Fruit fly (Drosophila melanogaster) whole organism, prepupa: ENCODE measurements around the gene CG13720.

Experiments
- Blimp-1 ChIP-seq: fragments of 200-800 bp; sonication (Bioruptor generic); optimal IDR thresholded peaks from 3 replicates; lab custom pipeline; 2017; ENCODE audit warnings: missing biosample characterization, missing genetic modification characterization, mild to moderate bottlenecking, moderate library complexity, missing genetic modification reagents
- CG11294 ChIP-seq: fragments of 200-800 bp; sonication (Bioruptor generic); IDR thresholded peaks from 2 replicates; pipeline ENCODE4 v1.3.6; 2022; ENCODE audit warnings: missing biosample characterization, missing genetic modification characterization
- CG3032 ChIP-seq: fragments of 200-800 bp; optimal IDR thresholded peaks from 2 replicates; lab custom pipeline; 2019; ENCODE audit warnings: missing biosample characterization, mild to moderate bottlenecking, missing genetic modification characterization, moderate library complexity
- CG32006 ChIP-seq: fragments of 200-800 bp; sonication (Bioruptor generic); optimal IDR thresholded peaks from 3 replicates; lab custom pipeline; 2017; ENCODE audit warnings: missing biosample characterization, mild to moderate bottlenecking, missing genetic modification characterization
- CG34406 ChIP-seq: fragments of 200-800 bp; sonication (Bioruptor generic); optimal IDR thresholded peaks from 3 replicates; lab custom pipeline; 2016; ENCODE audit warnings: missing biosample characterization, missing genetic modification characterization
- CG6808 ChIP-seq: fragments of 200-800 bp; sonication (Bioruptor generic); optimal IDR thresholded peaks from 3 replicates; lab custom pipeline; 2017; ENCODE audit warnings: missing biosample characterization, missing genetic modification characterization, mild to moderate bottlenecking, moderate library complexity, missing genetic modification reagents
- CG9139 ChIP-seq: fragments of 200-800 bp; sonication (Bioruptor generic); optimal IDR thresholded peaks from 3 replicates; lab custom pipeline; 2017; ENCODE audit warnings: missing biosample characterization, mild to moderate bottlenecking, missing genetic modification characterization
- Eip75B ChIP-seq: fragments of 200-800 bp; sonication (Bioruptor generic); optimal IDR thresholded peaks from 3 replicates; lab custom pipeline; 2016; ENCODE audit warnings: missing biosample characterization, missing genetic modification characterization
- Ets21C ChIP-seq: fragments of 200-800 bp; sonication (Bioruptor generic); optimal IDR thresholded peaks from 3 replicates; lab custom pipeline; 2016; ENCODE audit warnings: missing biosample characterization, missing genetic modification characterization
- Lpt ChIP-seq: fragments of 200-800 bp; sonication (Bioruptor generic); optimal IDR thresholded peaks from 3 replicates; lab custom pipeline; 2016; ENCODE audit warnings: missing biosample characterization, missing genetic modification characterization
- OdsH ChIP-seq: fragments of 200-800 bp; sonication (Bioruptor generic); optimal IDR thresholded peaks from 3 replicates; lab custom pipeline; 2016; ENCODE audit warnings: missing biosample characterization, missing genetic modification characterization
- Sox102F ChIP-seq: fragments of 200-800 bp; sonication (Bioruptor generic); optimal IDR thresholded peaks from 2 replicates; lab custom pipeline; 2016; ENCODE audit warnings: missing biosample characterization, mild to moderate bottlenecking, missing genetic modification characterization
- acj6 ChIP-seq: fragments of 200-800 bp; sonication (Bioruptor generic); optimal IDR thresholded peaks from 3 replicates; lab custom pipeline; 2016; ENCODE audit warnings: missing biosample characterization, missing genetic modification characterization
- dsx ChIP-seq: fragments of 200-800 bp; optimal IDR thresholded peaks from 3 replicates; lab custom pipeline; 2019; ENCODE audit warnings: missing biosample characterization, mild to moderate bottlenecking, missing genetic modification characterization, moderate library complexity; ENCODE audit not compliant: poor library complexity, severe bottlenecking

dm6 chr3L:4544633-4545032, 44.3 kb upstream of the CG13720 start:
- no peak for TF ChIP-seq Lpt (GFP tag; lab: Kevin White, UChicago)
- no peak for TF ChIP-seq Eip75B (GFP tag; lab: Kevin White, UChicago)
- no peak for TF ChIP-seq Sox102F (GFP tag; lab: Kevin White, UChicago)
- TF ChIP-seq OdsH, result no peak
- no peak for TF ChIP-seq CG6808 (GFP tag; lab: Kevin White, UChicago)
- no peak for TF ChIP-seq dsx (GFP tag; lab: Kevin White, UChicago)
- no peak for TF ChIP-seq Ets21C (GFP tag; lab: Kevin White, UChicago)
- TF ChIP-seq CG34406 (GFP tag; lab: Kevin White, UChicago), result no peak
- TF ChIP-seq Blimp-1, result no peak
- TF ChIP-seq acj6, result no peak
- TF ChIP-seq CG32006, result no peak
- TF ChIP-seq CG3032 (tag; lab: Kevin White, UChicago), result no peak
- TF ChIP-seq CG11294 (GFP tag; lab: Robert Waterston, UW), result no peak
- no peak for TF ChIP-seq CG9139
